Fruit fly (Drosophila melanogaster): ENCODE data around the gene CG14669.

CG14669 gene

dm6 chr3R:5429786-5430185, 15.5 kb downstream of the CG14669 start:
- TF ChIP-seq ey (GFP tag; optimal IDR thresholded peaks at IDR 0.05) (no peak), Myc (optimal IDR thresholded peaks at IDR 0.05) (no peak), N (GFP tag; optimal IDR thresholded peaks at IDR 0.05) (no peak), Abd-B (GFP tag; optimal IDR thresholded peaks at IDR 0.05) (no peak), Dif (GFP tag; optimal IDR thresholded peaks at IDR 0.05; ENCODE audit: partially characterized antibody) (no peak), foxo (GFP tag; optimal IDR thresholded peaks at IDR 0.05) (no peak)

DNA sequence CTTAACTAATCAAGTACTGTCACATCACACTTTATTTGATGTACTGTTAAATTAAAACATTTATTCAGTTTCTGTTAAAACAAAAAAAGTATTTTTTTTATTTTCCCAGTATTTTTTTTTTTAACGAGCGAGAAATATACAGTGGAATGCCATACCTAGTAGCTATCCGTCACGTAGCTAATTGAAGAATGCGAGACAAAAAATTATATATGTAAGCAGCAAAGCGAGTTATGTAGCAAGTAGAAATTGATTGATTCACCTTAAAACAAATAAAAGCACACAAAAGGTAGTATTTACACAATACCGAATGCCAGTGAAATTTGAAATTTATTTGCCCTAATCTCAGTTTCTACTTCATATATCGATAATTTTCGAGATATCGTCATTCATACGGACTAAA, 24.4 kb downstream of the CG14669 start:
- no peak for TF ChIP-seq rgr (GFP tag; optimal IDR thresholded peaks at IDR 0.05)
- TF ChIP-seq tai (GFP tag; optimal IDR thresholded peaks at IDR 0.05), result no peak
- no peak for TF ChIP-seq N (GFP tag; optimal IDR thresholded peaks at IDR 0.05)
- TF ChIP-seq jim (GFP tag; optimal IDR thresholded peaks at IDR 0.05), result no peak
- TF ChIP-seq dmrt93B (GFP tag; optimal IDR thresholded peaks at IDR 0.05), result no peak
- peak; percentile 25 for TF ChIP-seq Vsx2 (GFP tag; optimal IDR thresholded peaks at IDR 0.05; ENCODE audit: partially characterized antibody)
- TF ChIP-seq Dif (GFP tag; optimal IDR thresholded peaks at IDR 0.05; ENCODE audit: partially characterized antibody), result peak; percentile 54
- TF ChIP-seq h (GFP tag; optimal IDR thresholded peaks at IDR 0.05), result no peak
- TF ChIP-seq br (GFP tag; optimal IDR thresholded peaks at IDR 0.05), result no peak
- no peak for TF ChIP-seq Mio (GFP tag; optimal IDR thresholded peaks at IDR 0.05)
- TF ChIP-seq dl (GFP tag; optimal IDR thresholded peaks at IDR 0.05; ENCODE audit: insufficient read depth in 1 of 2, partially characterized antibody in 2 of 2), result no peak

- TF ChIP-seq Dif (GFP tag; optimal IDR thresholded peaks at IDR 0.05; ENCODE audit: partially characterized antibody) (no peak), dsf (GFP tag; optimal IDR thresholded peaks at IDR 0.05; ENCODE audit: borderline replicate concordance) (no peak), pan (optimal IDR thresholded peaks at IDR 0.05) (no peak), ey (GFP tag; optimal IDR thresholded peaks at IDR 0.05) (no peak), foxo (GFP tag; optimal IDR thresholded peaks at IDR 0.05) (peak in 1 of 2 experiments; percentile 26), CG9705 (GFP tag; optimal IDR thresholded peaks at IDR 0.05) (no peak), sage (GFP tag; optimal IDR thresholded peaks at IDR 0.05) (no peak), lola (GFP tag; optimal IDR thresholded peaks at IDR 0.05) (no peak), Rel (GFP tag; optimal IDR thresholded peaks at IDR 0.05) (no peak), Rel (tag; optimal IDR thresholded peaks at IDR 0.05) (no peak), Jra (GFP tag; optimal IDR thresholded peaks at IDR 0.05) (peak; percentile 35), psq (GFP tag; optimal IDR thresholded peaks at IDR 0.05) (no peak), Vsx2 (GFP tag; optimal IDR thresholded peaks at IDR 0.05; ENCODE audit: partially characterized antibody) (no peak), HLH106 (tag; optimal IDR thresholded peaks at IDR 0.05) (no peak), Abd-B (GFP tag; optimal IDR thresholded peaks at IDR 0.05) (no peak), woc (GFP tag; optimal IDR thresholded peaks at IDR 0.05) (no peak), h (GFP tag; optimal IDR thresholded peaks at IDR 0.05) (peak; percentile 52), Myc (optimal IDR thresholded peaks at IDR 0.05) (no peak), Sp1 (GFP tag; optimal IDR thresholded peaks at IDR 0.05) (no peak), N (GFP tag; optimal IDR thresholded peaks at IDR 0.05) (no peak), Dfd (GFP tag; optimal IDR thresholded peaks at IDR 0.05) (no peak), dmrt93B (GFP tag; optimal IDR thresholded peaks at IDR 0.05) (peak; percentile 24), Hr83 (GFP tag; optimal IDR thresholded peaks at IDR 0.05; ENCODE audit: poor library complexity, severe bottlenecking) (peak; percentile 84), usp (GFP tag; optimal IDR thresholded peaks at IDR 0.05) (no peak), fru (GFP tag; optimal IDR thresholded peaks at IDR 0.05) (peak; percentile 17), GATAd (GFP tag; optimal IDR thresholded peaks at IDR 0.05) (no peak), Hr78 (GFP tag; optimal IDR thresholded peaks at IDR 0.05) (no peak), rgr (GFP tag; optimal IDR thresholded peaks at IDR 0.05) (peak; percentile 54), OdsH (GFP tag; optimal IDR thresholded peaks at IDR 0.05) (peak; percentile 53)
Observed at dm6 chr3R:5454334-5454733, 40.0 kb downstream of the CG14669 start.

DNA sequence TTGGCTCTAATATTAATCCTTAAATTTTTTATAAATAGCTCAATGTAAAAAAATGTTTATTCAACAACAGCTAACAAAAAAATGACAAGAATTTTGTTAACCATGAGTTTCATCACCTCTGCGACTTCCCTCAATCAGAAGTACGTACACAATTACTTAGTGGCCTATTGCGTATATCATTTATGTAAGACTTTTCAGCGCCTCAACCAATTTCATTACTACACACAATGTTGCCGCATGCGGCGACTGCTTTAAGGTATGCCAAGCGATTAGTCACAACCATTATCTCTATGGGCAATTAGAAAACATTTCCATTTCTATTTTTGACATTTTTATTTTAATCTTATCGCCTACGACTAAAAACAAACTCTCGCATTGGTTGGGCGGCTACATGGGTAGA, 44.3 kb downstream of the CG14669 start:
- TF ChIP-seq CG32264 (GFP tag; optimal IDR thresholded peaks at IDR 0.05) (no peak), Jra (GFP tag; optimal IDR thresholded peaks at IDR 0.05) (no peak), sage (GFP tag; optimal IDR thresholded peaks at IDR 0.05) (no peak), sv (GFP tag; optimal IDR thresholded peaks at IDR 0.05) (no peak), Dfd (GFP tag; optimal IDR thresholded peaks at IDR 0.05) (no peak), woc (GFP tag; optimal IDR thresholded peaks at IDR 0.05) (no peak), Abd-B (GFP tag; optimal IDR thresholded peaks at IDR 0.05) (no peak), br (GFP tag; optimal IDR thresholded peaks at IDR 0.05) (no peak), pan (optimal IDR thresholded peaks at IDR 0.05) (no peak), Myc (optimal IDR thresholded peaks at IDR 0.05) (no peak), Mio (GFP tag; optimal IDR thresholded peaks at IDR 0.05) (no peak), CrebA (GFP tag; optimal IDR thresholded peaks at IDR 0.05; ENCODE audit: borderline replicate concordance) (no peak), dl (GFP tag; optimal IDR thresholded peaks at IDR 0.05; ENCODE audit: insufficient read depth in 1 of 2, partially characterized antibody in 2 of 2) (no peak), lola (GFP tag; optimal IDR thresholded peaks at IDR 0.05) (no peak), foxo (GFP tag; optimal IDR thresholded peaks at IDR 0.05) (no peak), rgr (GFP tag; optimal IDR thresholded peaks at IDR 0.05) (no peak)
